Worm (Caenorhabditis elegans) whole organism, young adult: ENCODE measurements around the gene K04C2.8.

Source experiments
- B0035.1 ChIP-seq: sonication (generic microtip); optimal IDR thresholded peaks from 2 replicates; lab custom pipeline; 2016; ENCODE audit warnings: missing genetic modification characterization, mild to moderate bottlenecking, missing compliant biosample characterization, missing genotype, missing genetic modification reagents
- B0261.1 ChIP-seq: sonication (generic microtip); optimal IDR thresholded peaks from 2 replicates; lab custom pipeline; 2016; ENCODE audit warnings: mild to moderate bottlenecking, missing genetic modification characterization, moderate library complexity, missing compliant biosample characterization
- F23B12.7 ChIP-seq: sonication (generic microtip); optimal IDR thresholded peaks from 2 replicates; lab custom pipeline; 2017; ENCODE audit warnings: missing genetic modification characterization, mild to moderate bottlenecking, missing compliant biosample characterization, antibody characterized with exemption, moderate library complexity; ENCODE audit not compliant: insufficient read depth
- F37B4.10 ChIP-seq: fragments of 200-800 bp; sonication (Bioruptor generic); IDR thresholded peaks from 2 replicates; pipeline ENCODE4 v1.3.6; 2022; ENCODE audit warnings: missing genetic modification characterization, missing compliant biosample characterization
- F57C9.4 ChIP-seq: sonication (generic microtip); optimal IDR thresholded peaks from 2 replicates; lab custom pipeline; 2017; ENCODE audit warnings: mild to moderate bottlenecking, missing genetic modification characterization, missing compliant biosample characterization
- K11D2.4 ChIP-seq: fragments of 200-800 bp; sonication (Bioruptor generic); IDR thresholded peaks from 2 replicates; pipeline ENCODE4 v1.3.6; 2022; ENCODE audit warnings: missing genetic modification reagents, missing genetic modification characterization, missing compliant biosample characterization
- Y67H2A.10 ChIP-seq: fragments of 200-800 bp; sonication (Bioruptor generic); conservative IDR thresholded peaks from 2 replicates; pipeline ENCODE4 v1.3.6; 2022; ENCODE audit warnings: missing genetic modification reagents, missing genetic modification characterization, missing compliant biosample characterization
- Y95B8A.8 ChIP-seq: fragments of 200-800 bp; sonication (Bioruptor generic); IDR thresholded peaks from 2 replicates; pipeline ENCODE4 v1.3.6; 2022; ENCODE audit warnings: missing genetic modification reagents, missing genetic modification characterization, missing compliant biosample characterization
- atf-7 ChIP-seq: sonication (generic microtip); optimal IDR thresholded peaks from 2 replicates; lab custom pipeline; 2017; ENCODE audit warnings: mild to moderate bottlenecking, missing genetic modification characterization, missing compliant biosample characterization
- attf-5 ChIP-seq: fragments of 200-800 bp; sonication (Bioruptor generic); optimal IDR thresholded peaks from 2 replicates; lab custom pipeline; 2018; ENCODE audit warnings: mild to moderate bottlenecking, missing genetic modification characterization, missing compliant biosample characterization
- attf-6 ChIP-seq: fragments of 200-800 bp; sonication (Bioruptor generic); IDR thresholded peaks from 2 replicates; pipeline ENCODE4 v1.3.6; 2022; ENCODE audit warnings: missing genetic modification reagents, missing genetic modification characterization, missing compliant biosample characterization
- cebp-1 ChIP-seq, 2 experiments: fragments of 200-800 bp in 1 of 2; sonication (Bioruptor generic) in 1 of 2; sonication (generic microtip) in 1 of 2; IDR thresholded peaks in 1 of 2; optimal IDR thresholded peaks in 1 of 2; 2 replicates each; pipeline versions ENCODE4 v1.3.6 to Lab custom; 2017 to 2022; ENCODE audit warnings: missing compliant biosample characterization in 2 of 2, missing genetic modification characterization in 2 of 2, mild to moderate bottlenecking in 1 of 2, missing genetic modification reagents in 1 of 2, moderate library complexity in 1 of 2
- ceh-91 ChIP-seq: fragments of 200-800 bp; sonication (Bioruptor generic); IDR thresholded peaks from 2 replicates; pipeline ENCODE4 v1.3.6; 2022; ENCODE audit warnings: missing genetic modification reagents, missing genetic modification characterization, missing compliant biosample characterization
- chd-7 ChIP-seq: sonication (generic microtip); optimal IDR thresholded peaks from 2 replicates; lab custom pipeline; 2016; ENCODE audit warnings: mild to moderate bottlenecking, missing genetic modification characterization, moderate library complexity, missing compliant biosample characterization
- dpl-1 ChIP-seq: fragments of 150-350 bp; optimal IDR thresholded peaks from 2 replicates; lab custom pipeline; 2014; ENCODE audit warnings: missing biosample characterization, missing genetic modification reagents, missing genetic modification characterization
- efl-1 ChIP-seq: fragments of 150-350 bp; optimal IDR thresholded peaks from 2 replicates; lab custom pipeline; 2014; ENCODE audit warnings: missing biosample characterization, missing genetic modification reagents, missing genetic modification characterization
- ekl-4 ChIP-seq: fragments of 200-800 bp; sonication (Bioruptor generic); IDR thresholded peaks from 2 replicates; pipeline ENCODE4 v1.3.6; 2022; ENCODE audit warnings: missing genetic modification reagents, missing genetic modification characterization, missing compliant biosample characterization
- fkh-3 ChIP-seq: sonication (generic microtip); optimal IDR thresholded peaks from 2 replicates; lab custom pipeline; 2016; ENCODE audit warnings: mild to moderate bottlenecking, missing genetic modification characterization, missing compliant biosample characterization
- hmg-1.2 ChIP-seq: fragments of 200-800 bp; sonication (Bioruptor generic); IDR thresholded peaks from 2 replicates; pipeline ENCODE4 v1.3.6; 2022; ENCODE audit warnings: missing genetic modification reagents, missing genetic modification characterization, missing compliant biosample characterization
- let-526 ChIP-seq: fragments of 200-800 bp; sonication (Bioruptor generic); IDR thresholded peaks from 2 replicates; pipeline ENCODE4 v1.3.6; 2022; ENCODE audit warnings: missing genetic modification reagents, missing genetic modification characterization, missing compliant biosample characterization
- lin-40 ChIP-seq: sonication (generic microtip); optimal IDR thresholded peaks from 2 replicates; lab custom pipeline; 2016; ENCODE audit warnings: missing genetic modification characterization, mild to moderate bottlenecking, missing compliant biosample characterization, missing genotype, missing genetic modification reagents
- lin-54 ChIP-seq: fragments of 200-800 bp; sonication (Bioruptor generic); optimal IDR thresholded peaks from 2 replicates; lab custom pipeline; 2018; ENCODE audit warnings: mild to moderate bottlenecking, missing genetic modification characterization, missing compliant biosample characterization
- lsl-1 ChIP-seq: fragments of 200-800 bp; sonication (Bioruptor generic); optimal IDR thresholded peaks from 2 replicates; lab custom pipeline; 2018; ENCODE audit warnings: mild to moderate bottlenecking, missing genetic modification characterization, moderate library complexity, missing compliant biosample characterization
- madf-6 ChIP-seq: fragments of 200-800 bp; sonication (Bioruptor generic); IDR thresholded peaks from 2 replicates; pipeline ENCODE4 v1.3.6; 2022; ENCODE audit warnings: missing genetic modification reagents, missing genetic modification characterization, missing compliant biosample characterization
- mcd-1 ChIP-seq: fragments of 200-800 bp; sonication (Bioruptor generic); IDR thresholded peaks from 2 replicates; pipeline ENCODE4 v1.3.6; 2022; ENCODE audit warnings: missing genetic modification reagents, missing genetic modification characterization, missing compliant biosample characterization
- nhr-80 ChIP-seq: sonication (generic microtip); optimal IDR thresholded peaks from 2 replicates; lab custom pipeline; 2016; ENCODE audit warnings: missing genetic modification characterization, missing compliant biosample characterization
- nhr-90 ChIP-seq: sonication (generic microtip); optimal IDR thresholded peaks from 2 replicates; lab custom pipeline; 2016; ENCODE audit warnings: missing genotype, mild to moderate bottlenecking, missing genetic modification characterization, missing compliant biosample characterization
- pha-4 ChIP-seq: fragments of 150-350 bp; sonication (generic microtip); optimal IDR thresholded peaks from 2 replicates; lab custom pipeline; 2014; ENCODE audit warnings: missing biosample characterization, missing genetic modification reagents, missing genetic modification characterization
- sptf-2 ChIP-seq: fragments of 200-800 bp; sonication (Bioruptor generic); optimal IDR thresholded peaks from 2 replicates; lab custom pipeline; 2018; ENCODE audit warnings: mild to moderate bottlenecking, missing genetic modification characterization, missing compliant biosample characterization
- tbp1 ChIP-seq: fragments of 200-800 bp; sonication (Bioruptor generic); optimal IDR thresholded peaks from 2 replicates; lab custom pipeline; 2018; ENCODE audit warnings: mild to moderate bottlenecking, missing genetic modification characterization, missing compliant biosample characterization
- zfh-2 ChIP-seq: fragments of 200-800 bp; sonication (Bioruptor generic); conservative IDR thresholded peaks from 2 replicates; pipeline ENCODE4 v1.3.6; 2022; ENCODE audit warnings: missing genetic modification reagents, missing genetic modification characterization, missing compliant biosample characterization
- ztf-18 ChIP-seq: sonication (generic microtip); optimal IDR thresholded peaks from 2 replicates; lab custom pipeline; 2016; ENCODE audit warnings: missing genotype, mild to moderate bottlenecking, missing genetic modification characterization, missing compliant biosample characterization
- ztf-28 ChIP-seq: fragments of 200-800 bp; sonication (Bioruptor generic); IDR thresholded peaks from 2 replicates; pipeline ENCODE4 v1.3.6; 2022; ENCODE audit warnings: missing genetic modification reagents, missing genetic modification characterization, missing compliant biosample characterization

K04C2.8 gene

ce11 chrIII:6857390-6857848 lies 12.7 kb upstream of the K04C2.8 start:
- TF ChIP-seq chd-7 (tag; lab: Kevin White, UChicago) = no peak
- peak; percentile 14; the same call in 1 of the 2 replicates for TF ChIP-seq hmg-1.2 (GFP tag; lab: Robert Waterston, UW)
- peak; percentile 64 for TF ChIP-seq attf-5
- TF ChIP-seq atf-7 (tag; lab: Kevin White, UChicago) = peak; percentile 21
- peak; percentile 94 for TF ChIP-seq nhr-80
- TF ChIP-seq B0035.1 (tag; lab: Kevin White, UChicago) = no peak
- peak; percentile 25 for TF ChIP-seq lin-40 (tag; lab: Kevin White, UChicago)
- TF ChIP-seq cebp-1 (GFP tag; IDR thresholded peaks at IDR 0.05; lab: Robert Waterston, UW) = peak; percentile 53; the same call in 1 of the 2 replicates
- TF ChIP-seq cebp-1 (tag; optimal IDR thresholded peaks at IDR 0.05; lab: Kevin White, UChicago) = peak; percentile 80
- TF ChIP-seq pha-4 = peak; percentile 86

ce11 chrIII:6859482-6859881 lies 10.6 kb upstream of the K04C2.8 start, which contains the start of gene clec-158:
clec-158 (minus strand) TSS chrIII:6859582.
- TF ChIP-seq F57C9.4 (tag; lab: Kevin White, UChicago) = no peak
- TF ChIP-seq fkh-3 (tag; lab: Kevin White, UChicago) = no peak
- TF ChIP-seq madf-6 (GFP tag; lab: Robert Waterston, UW) = no peak
- TF ChIP-seq nhr-90 (tag; lab: Kevin White, UChicago) = no peak
- TF ChIP-seq, all 124 proteins: peak for 0

- TF ChIP-seq B0261.1 (tag; lab: Kevin White, UChicago) (no peak), nhr-80 (peak; percentile 72), ekl-4 (GFP tag; lab: Robert Waterston, UW) (no peak)
These were observed 6.2 kb upstream of the K04C2.8 start, which contains the start of gene sma-3 for ce11 chrIII:6863901-6864300. sma-3 (minus strand) TSS chrIII:6863968.

- TF ChIP-seq sptf-2 (GFP tag; lab: Kevin White, UChicago) = no peak
- no peak for TF ChIP-seq ztf-18 (tag; lab: Kevin White, UChicago)
- peak; percentile 12 for TF ChIP-seq lsl-1 (GFP tag; lab: Kevin White, UChicago)
- peak; percentile 49 for TF ChIP-seq lin-54 (GFP tag; lab: Kevin White, UChicago)
- no peak for TF ChIP-seq ceh-91 (GFP tag; lab: Robert Waterston, UW)
- TF ChIP-seq dpl-1 = peak; percentile 47
- no peak for TF ChIP-seq tbp1 (GFP tag; lab: Kevin White, UChicago)
- peak; percentile 82 for TF ChIP-seq mcd-1 (GFP tag; lab: Robert Waterston, UW)
- no peak for TF ChIP-seq Y95B8A.8
- TF ChIP-seq attf-6 (GFP tag; lab: Robert Waterston, UW) = no peak
- peak; percentile 37 for TF ChIP-seq F23B12.7 (tag; lab: Kevin White, UChicago)
- peak; percentile 74 for TF ChIP-seq efl-1 (GFP tag; lab: Kevin White, UChicago)
- no peak for TF ChIP-seq ztf-28 (GFP tag; lab: Robert Waterston, UW)
- TF ChIP-seq zfh-2 = no peak
These were observed 828 bp upstream of the K04C2.8 start, which contains the start of the genes cra-1 and kbp-1 for ce11 chrIII:6869268-6869667. cra-1 (minus strand) TSS chrIII:6869460. kbp-1 (plus strand) TSS chrIII:6869633.

- TF ChIP-seq F37B4.10 = no peak
- TF ChIP-seq Y67H2A.10 (GFP tag; lab: Robert Waterston, UW) = no peak
- no peak for TF ChIP-seq let-526 (GFP tag; lab: Robert Waterston, UW)
- no peak for TF ChIP-seq K11D2.4 (GFP tag; lab: Robert Waterston, UW)
- TF ChIP-seq Y95B8A.8 = no peak
These were observed 971 bp downstream of the K04C2.8 start for ce11 chrIII:6871067-6871466.
